Fruit fly (Drosophila melanogaster) whole organism, wandering third instar larva: ENCODE measurements around the gene Osi23.

ENCODE experiments used
- CG32264 ChIP-seq: fragments of 200-800 bp; sonication (Bioruptor generic); optimal IDR thresholded peaks from 2 replicates; lab custom pipeline; 2016; ENCODE audit warnings: missing biosample characterization, missing genetic modification characterization
- CG9705 ChIP-seq: fragments of 200-800 bp; sonication (Bioruptor generic); optimal IDR thresholded peaks from 2 replicates; lab custom pipeline; 2018; ENCODE audit warnings: missing biosample characterization, mild to moderate bottlenecking, missing genetic modification characterization
- CrebA ChIP-seq: fragments of 200-800 bp; sonication (Bioruptor generic); optimal IDR thresholded peaks from 2 replicates; lab custom pipeline; 2016; ENCODE audit warnings: missing biosample characterization, mild to moderate bottlenecking, missing genetic modification characterization, borderline replicate concordance
- Dif ChIP-seq: fragments of 200-275, 200-300 bp; sonication (Bioruptor generic); optimal IDR thresholded peaks from 2 replicates; lab custom pipeline; 2018; ENCODE audit warnings: missing biosample characterization, missing genetic modification characterization; ENCODE audit not compliant: partially characterized antibody
- HLH106 ChIP-seq: fragments of 200-800 bp; optimal IDR thresholded peaks from 3 replicates; lab custom pipeline; 2019; ENCODE audit warnings: missing biosample characterization, mild to moderate bottlenecking, missing genetic modification characterization, moderate library complexity
- Hnf4 ChIP-seq: fragments of 200-800 bp; sonication (Bioruptor generic); optimal IDR thresholded peaks from 2 replicates; lab custom pipeline; 2016; ENCODE audit warnings: missing biosample characterization, mild to moderate bottlenecking, missing genetic modification characterization
- Hr78 ChIP-seq: fragments of >200 bp; optimal IDR thresholded peaks from 2 replicates; lab custom pipeline; 2017; ENCODE audit warnings: missing biosample characterization, missing genetic modification characterization
- Mio ChIP-seq: sonication (Bioruptor generic); optimal IDR thresholded peaks from 2 replicates; lab custom pipeline; 2016; ENCODE audit warnings: missing biosample characterization, missing genetic modification characterization
- N ChIP-seq: fragments of >200 bp; optimal IDR thresholded peaks from 2 replicates; lab custom pipeline; 2018; ENCODE audit warnings: missing biosample characterization, missing external identifiers, missing genetic modification characterization
- OdsH ChIP-seq: fragments of 200-800 bp; sonication (Bioruptor generic); optimal IDR thresholded peaks from 2 replicates; lab custom pipeline; 2016; ENCODE audit warnings: missing biosample characterization, mild to moderate bottlenecking, missing genetic modification characterization
- Rel ChIP-seq, 2 experiments: fragments of 200-800 bp; sonication (Bioruptor generic) in 1 of 2; optimal IDR thresholded peaks; 2 replicates in 1 of 2; 3 replicates in 1 of 2; lab custom pipeline; 2016 to 2019; ENCODE audit warnings: mild to moderate bottlenecking in 2 of 2, missing biosample characterization in 2 of 2, missing genetic modification characterization in 2 of 2, moderate library complexity in 1 of 2
- Sp1 ChIP-seq: fragments of 200-800 bp; sonication (Bioruptor generic); optimal IDR thresholded peaks from 3 replicates; lab custom pipeline; 2019; ENCODE audit warnings: missing biosample characterization, mild to moderate bottlenecking, missing genetic modification characterization, moderate library complexity
- br ChIP-seq: fragments of 200-800 bp; sonication (Bioruptor generic); optimal IDR thresholded peaks from 2 replicates; lab custom pipeline; 2016; ENCODE audit warnings: missing biosample characterization, missing genetic modification characterization
- dl ChIP-seq, 2 experiments: fragments of 175-275, 200-275 bp in 1 of 2; fragments of 200-275 bp in 1 of 2; sonication (Bioruptor generic); optimal IDR thresholded peaks; lab custom pipeline; 2018; ENCODE audit warnings: mild to moderate bottlenecking in 2 of 2, missing biosample characterization in 2 of 2, missing genetic modification characterization in 2 of 2, moderate library complexity in 2 of 2; ENCODE audit not compliant: partially characterized antibody in 2 of 2, insufficient read depth in 1 of 2
- dmrt93B ChIP-seq: fragments of 200-800 bp; sonication (Bioruptor generic); optimal IDR thresholded peaks from 2 replicates; lab custom pipeline; 2018; ENCODE audit warnings: missing biosample characterization, mild to moderate bottlenecking, missing genetic modification characterization
- dsf ChIP-seq: sonication (Bioruptor generic); optimal IDR thresholded peaks from 2 replicates; lab custom pipeline; 2016; ENCODE audit warnings: missing biosample characterization, missing genetic modification characterization, borderline replicate concordance
- ey ChIP-seq: fragments of 200-800 bp; sonication (Bioruptor generic); optimal IDR thresholded peaks from 2 replicates; lab custom pipeline; 2016; ENCODE audit warnings: missing biosample characterization, missing genetic modification characterization
- foxo ChIP-seq, 2 experiments: fragments of 200-800 bp; sonication (Bioruptor generic); optimal IDR thresholded peaks; 2 replicates in 1 of 2; 3 replicates in 1 of 2; lab custom pipeline; 2016 to 2017; ENCODE audit warnings: missing biosample characterization in 2 of 2, missing genetic modification characterization in 2 of 2
- fru ChIP-seq: fragments of 200-800 bp; sonication (Bioruptor generic); optimal IDR thresholded peaks from 3 replicates; lab custom pipeline; 2016; ENCODE audit warnings: missing biosample characterization, mild to moderate bottlenecking, missing genetic modification characterization
- h ChIP-seq: fragments of 200-800 bp; sonication (Bioruptor generic); optimal IDR thresholded peaks from 3 replicates; lab custom pipeline; 2016; ENCODE audit warnings: missing biosample characterization, mild to moderate bottlenecking, missing genetic modification characterization
- jim ChIP-seq: fragments of 175-275, 200-325 bp; sonication (Bioruptor generic); optimal IDR thresholded peaks from 2 replicates; lab custom pipeline; 2016; ENCODE audit warnings: missing biosample characterization, mild to moderate bottlenecking, missing genetic modification characterization
- lola ChIP-seq: fragments of >200 bp; optimal IDR thresholded peaks from 2 replicates; lab custom pipeline; 2017; ENCODE audit warnings: missing biosample characterization, missing genetic modification characterization
- pan ChIP-seq: fragments of >200 bp; optimal IDR thresholded peaks from 2 replicates; lab custom pipeline; 2017
- psq ChIP-seq: fragments of 200-800 bp; sonication (Bioruptor generic); optimal IDR thresholded peaks from 3 replicates; lab custom pipeline; 2017; ENCODE audit warnings: missing biosample characterization, mild to moderate bottlenecking, missing genetic modification characterization, moderate library complexity
- rgr ChIP-seq: fragments of 200-800 bp; sonication (Bioruptor generic); optimal IDR thresholded peaks from 3 replicates; lab custom pipeline; 2016; ENCODE audit warnings: missing biosample characterization, mild to moderate bottlenecking, missing genetic modification characterization
- sage ChIP-seq: fragments of 200-800 bp; sonication (Bioruptor generic); optimal IDR thresholded peaks from 2 replicates; lab custom pipeline; 2016; ENCODE audit warnings: missing biosample characterization, mild to moderate bottlenecking, missing genetic modification characterization
- sv ChIP-seq: fragments of 200-800 bp; sonication (Bioruptor generic); optimal IDR thresholded peaks from 3 replicates; lab custom pipeline; 2016; ENCODE audit warnings: missing biosample characterization, missing genetic modification characterization
- tai ChIP-seq: sonication (Bioruptor generic); optimal IDR thresholded peaks from 2 replicates; lab custom pipeline; 2016; ENCODE audit warnings: missing biosample characterization, missing genetic modification characterization
- usp ChIP-seq: fragments of >200 bp; optimal IDR thresholded peaks from 2 replicates; lab custom pipeline; 2017; ENCODE audit warnings: missing biosample characterization, missing genetic modification characterization
- woc ChIP-seq: sonication (Bioruptor generic); optimal IDR thresholded peaks from 2 replicates; lab custom pipeline; 2016; ENCODE audit warnings: missing biosample characterization, mild to moderate bottlenecking, missing genetic modification characterization

The Osi23 gene

dm6 chr3R:30423695-30424094 lies 21.2 kb downstream of the Osi23 start, which contains the start of the genes CG15535 and mRpS18C:
CG15535 (minus strand) TSS chr3R:30423929.
mRpS18C (plus strand) TSS chr3R:30423974.
- TF ChIP-seq dl (GFP tag; optimal IDR thresholded peaks at IDR 0.05; lab: Kevin White, UChicago; ENCODE audit: insufficient read depth in 1 of 2, partially characterized antibody in 2 of 2), result no peak
- TF ChIP-seq sage (GFP tag; lab: Kevin White, UChicago), result peak; percentile 50
- no peak for TF ChIP-seq Sp1 (GFP tag; lab: Kevin White, UChicago)
- peak; percentile 44 for TF ChIP-seq rgr (GFP tag; lab: Kevin White, UChicago)
- TF ChIP-seq Mio (GFP tag; lab: Kevin White, UChicago), result no peak
- TF ChIP-seq jim (GFP tag; lab: Kevin White, UChicago), result no peak
- TF ChIP-seq dmrt93B (GFP tag; lab: Kevin White, UChicago), result no peak
- TF ChIP-seq br (GFP tag; lab: Kevin White, UChicago), result no peak
- TF ChIP-seq pan (lab: Kevin White, UChicago), result no peak
- no peak for TF ChIP-seq Rel (GFP tag; optimal IDR thresholded peaks at IDR 0.05; lab: Kevin White, UChicago)
- TF ChIP-seq Rel (tag; optimal IDR thresholded peaks at IDR 0.05; lab: Kevin White, UChicago), result peak; percentile 9
- no peak for TF ChIP-seq CrebA (GFP tag; lab: Kevin White, UChicago)

dm6 chr3R:30422871-30423270 lies 22.0 kb downstream of the Osi23 start, which contains the start of the genes CG2217 and CG42740:
CG2217 (minus strand) TSS chr3R:30422971.
CG42740 (minus strand) TSS chr3R:30422971.
- no peak for TF ChIP-seq jim (GFP tag; lab: Kevin White, UChicago)
- no peak for TF ChIP-seq Mio (GFP tag; lab: Kevin White, UChicago)
- TF ChIP-seq HLH106, result no peak
- no peak for TF ChIP-seq psq (GFP tag; lab: Kevin White, UChicago)
- no peak for TF ChIP-seq CG9705 (GFP tag; lab: Kevin White, UChicago)
- TF ChIP-seq ey (GFP tag; lab: Kevin White, UChicago), result no peak
- TF ChIP-seq CG32264 (GFP tag; lab: Kevin White, UChicago), result no peak
- TF ChIP-seq Dif, result no peak
- no peak for TF ChIP-seq Hnf4 (GFP tag; lab: Kevin White, UChicago)
- TF ChIP-seq dl (GFP tag; optimal IDR thresholded peaks at IDR 0.05; lab: Kevin White, UChicago; ENCODE audit: insufficient read depth in 1 of 2, partially characterized antibody in 2 of 2), result no peak
- no peak for TF ChIP-seq sage (GFP tag; lab: Kevin White, UChicago)

- TF ChIP-seq Sp1 (GFP tag; lab: Kevin White, UChicago), result no peak
- no peak for TF ChIP-seq ey (GFP tag; lab: Kevin White, UChicago)
- no peak for TF ChIP-seq OdsH (GFP tag; lab: Kevin White, UChicago)
- TF ChIP-seq tai, result no peak
- no peak for TF ChIP-seq Rel (GFP tag; optimal IDR thresholded peaks at IDR 0.05; lab: Kevin White, UChicago)
- TF ChIP-seq Rel (tag; optimal IDR thresholded peaks at IDR 0.05; lab: Kevin White, UChicago), result peak; percentile 98
- no peak for TF ChIP-seq Dif
- no peak for TF ChIP-seq lola (GFP tag; lab: Kevin White, UChicago)
- TF ChIP-seq fru, result no peak
Observed at dm6 chr3R:30419216-30419615, 25.6 kb downstream of the Osi23 start.

- no peak for TF ChIP-seq Sp1 (GFP tag; lab: Kevin White, UChicago)
- TF ChIP-seq rgr (GFP tag; lab: Kevin White, UChicago), result no peak
- TF ChIP-seq h (GFP tag; lab: Kevin White, UChicago), result no peak
- TF ChIP-seq dsf (GFP tag; lab: Kevin White, UChicago), result no peak
- TF ChIP-seq sv (GFP tag; lab: Kevin White, UChicago), result no peak
- TF ChIP-seq dl (GFP tag; optimal IDR thresholded peaks at IDR 0.05; lab: Kevin White, UChicago; ENCODE audit: insufficient read depth in 1 of 2, partially characterized antibody in 2 of 2), result no peak
- TF ChIP-seq Hr78 (GFP tag; lab: Kevin White, UChicago), result no peak
- no peak for TF ChIP-seq foxo (GFP tag; optimal IDR thresholded peaks at IDR 0.05; lab: Kevin White, UChicago)
- no peak for TF ChIP-seq Hnf4 (GFP tag; lab: Kevin White, UChicago)
- TF ChIP-seq usp, result no peak
- no peak for TF ChIP-seq CG9705 (GFP tag; lab: Kevin White, UChicago)
- TF ChIP-seq woc (GFP tag; lab: Kevin White, UChicago), result no peak
- TF ChIP-seq HLH106, result no peak
- no peak for TF ChIP-seq N (GFP tag; lab: Kevin White, UChicago)
- no peak for TF ChIP-seq CG32264 (GFP tag; lab: Kevin White, UChicago)
- TF ChIP-seq lola (GFP tag; lab: Kevin White, UChicago), result no peak
- TF ChIP-seq OdsH (GFP tag; lab: Kevin White, UChicago), result no peak
- no peak for TF ChIP-seq br (GFP tag; lab: Kevin White, UChicago)
- TF ChIP-seq, all 38 proteins: peak for 0
Observed at dm6 chr3R:30416765-30417274, 28.0 kb downstream of the Osi23 start.
